Worm (Caenorhabditis elegans) whole organism, young adult: Measurements from ENCODE around the gene cdk-11.1.

Experiments used
- B0035.1 ChIP-seq: sonication (generic microtip); optimal IDR thresholded peaks from 2 replicates; lab custom pipeline; 2016; ENCODE audit warnings: missing genetic modification characterization, mild to moderate bottlenecking, missing compliant biosample characterization, missing genotype, missing genetic modification reagents
- F22D6.2 ChIP-seq: sonication (generic microtip); optimal IDR thresholded peaks from 2 replicates; lab custom pipeline; 2016; ENCODE audit warnings: mild to moderate bottlenecking, missing genetic modification characterization, missing compliant biosample characterization
- F33H1.4 ChIP-seq: fragments of 200-800 bp; sonication (Bioruptor generic); IDR thresholded peaks from 2 replicates; pipeline ENCODE4 v1.3.6; 2022; ENCODE audit warnings: missing genetic modification reagents, missing genetic modification characterization, missing compliant biosample characterization
- F52B5.7 ChIP-seq: sonication (generic microtip); optimal IDR thresholded peaks from 2 replicates; lab custom pipeline; 2016; ENCODE audit warnings: mild to moderate bottlenecking, missing genetic modification characterization, missing compliant biosample characterization
- T07F8.4 ChIP-seq: sonication (generic microtip); optimal IDR thresholded peaks from 2 replicates; lab custom pipeline; 2016; ENCODE audit warnings: mild to moderate bottlenecking, missing genetic modification characterization, moderate library complexity, missing compliant biosample characterization
- aptf-3 ChIP-seq: fragments of 200-800 bp; sonication (Bioruptor generic); IDR thresholded peaks from 2 replicates; pipeline ENCODE4 v1.3.6; 2022; ENCODE audit warnings: missing genetic modification characterization, missing compliant biosample characterization
- athp-1 ChIP-seq: sonication (generic microtip); optimal IDR thresholded peaks from 2 replicates; lab custom pipeline; 2017; ENCODE audit warnings: mild to moderate bottlenecking, missing genetic modification characterization, missing compliant biosample characterization
- attf-3 ChIP-seq: fragments of 200-800 bp; sonication (Bioruptor generic); conservative IDR thresholded peaks from 2 replicates; pipeline ENCODE4 v1.3.6; 2022; ENCODE audit warnings: missing genetic modification reagents, missing genetic modification characterization, missing compliant biosample characterization
- attf-5 ChIP-seq: fragments of 200-800 bp; sonication (Bioruptor generic); optimal IDR thresholded peaks from 2 replicates; lab custom pipeline; 2018; ENCODE audit warnings: mild to moderate bottlenecking, missing genetic modification characterization, missing compliant biosample characterization
- ceh-27 ChIP-seq: fragments of 200-800 bp; sonication (Bioruptor generic); optimal IDR thresholded peaks from 2 replicates; lab custom pipeline; 2018; ENCODE audit warnings: mild to moderate bottlenecking, missing genetic modification characterization, moderate library complexity, missing compliant biosample characterization
- ceh-79 ChIP-seq: sonication (generic microtip); optimal IDR thresholded peaks from 2 replicates; lab custom pipeline; 2017; ENCODE audit warnings: mild to moderate bottlenecking, missing genetic modification characterization, missing compliant biosample characterization
- chd-7 ChIP-seq: sonication (generic microtip); optimal IDR thresholded peaks from 2 replicates; lab custom pipeline; 2016; ENCODE audit warnings: mild to moderate bottlenecking, missing genetic modification characterization, moderate library complexity, missing compliant biosample characterization
- dpff-1 ChIP-seq: sonication (generic microtip); optimal IDR thresholded peaks from 2 replicates; lab custom pipeline; 2017; ENCODE audit warnings: mild to moderate bottlenecking, missing genetic modification characterization, missing compliant biosample characterization
- efl-1 ChIP-seq: fragments of 150-350 bp; optimal IDR thresholded peaks from 2 replicates; lab custom pipeline; 2014; ENCODE audit warnings: missing biosample characterization, missing genetic modification reagents, missing genetic modification characterization
- egrh-3 ChIP-seq: fragments of 200-800 bp; sonication (Bioruptor generic); IDR thresholded peaks from 2 replicates; pipeline ENCODE4 v1.3.6; 2022; ENCODE audit warnings: missing genetic modification reagents, missing genetic modification characterization, missing compliant biosample characterization
- ekl-4 ChIP-seq: fragments of 200-800 bp; sonication (Bioruptor generic); IDR thresholded peaks from 2 replicates; pipeline ENCODE4 v1.3.6; 2022; ENCODE audit warnings: missing genetic modification reagents, missing genetic modification characterization, missing compliant biosample characterization
- ets-4 ChIP-seq: fragments of 200-800 bp; sonication (Bioruptor generic); optimal IDR thresholded peaks from 2 replicates; lab custom pipeline; 2018; ENCODE audit warnings: mild to moderate bottlenecking, missing genetic modification characterization, missing compliant biosample characterization
- him-1 ChIP-seq: sonication (generic microtip); optimal IDR thresholded peaks from 2 replicates; lab custom pipeline; 2016; ENCODE audit warnings: missing genotype, missing genetic modification reagents, missing genetic modification characterization, missing compliant biosample characterization
- hmg-1.2 ChIP-seq: fragments of 200-800 bp; sonication (Bioruptor generic); IDR thresholded peaks from 2 replicates; pipeline ENCODE4 v1.3.6; 2022; ENCODE audit warnings: missing genetic modification reagents, missing genetic modification characterization, missing compliant biosample characterization
- hsf-1 ChIP-seq: fragments of 200-800 bp; sonication (Bioruptor generic); IDR thresholded peaks from 2 replicates; pipeline ENCODE4 v1.3.6; 2022; ENCODE audit warnings: missing genetic modification reagents, missing genetic modification characterization, missing compliant biosample characterization
- lin-26 ChIP-seq: fragments of 200-800 bp; sonication (Bioruptor generic); IDR thresholded peaks from 2 replicates; pipeline ENCODE4 v1.3.6; 2022; ENCODE audit warnings: missing genetic modification reagents, missing genetic modification characterization, missing compliant biosample characterization
- lin-40 ChIP-seq: sonication (generic microtip); optimal IDR thresholded peaks from 2 replicates; lab custom pipeline; 2016; ENCODE audit warnings: missing genetic modification characterization, mild to moderate bottlenecking, missing compliant biosample characterization, missing genotype, missing genetic modification reagents
- lin-54 ChIP-seq: fragments of 200-800 bp; sonication (Bioruptor generic); optimal IDR thresholded peaks from 2 replicates; lab custom pipeline; 2018; ENCODE audit warnings: mild to moderate bottlenecking, missing genetic modification characterization, missing compliant biosample characterization
- lsl-1 ChIP-seq: fragments of 200-800 bp; sonication (Bioruptor generic); optimal IDR thresholded peaks from 2 replicates; lab custom pipeline; 2018; ENCODE audit warnings: mild to moderate bottlenecking, missing genetic modification characterization, moderate library complexity, missing compliant biosample characterization
- lsy-27 ChIP-seq: sonication (generic microtip); optimal IDR thresholded peaks from 2 replicates; lab custom pipeline; 2017; ENCODE audit warnings: missing genetic modification characterization, mild to moderate bottlenecking, missing compliant biosample characterization, antibody characterized with exemption, missing genotype, borderline replicate concordance; ENCODE audit not compliant: insufficient read depth
- madf-6 ChIP-seq: fragments of 200-800 bp; sonication (Bioruptor generic); IDR thresholded peaks from 2 replicates; pipeline ENCODE4 v1.3.6; 2022; ENCODE audit warnings: missing genetic modification reagents, missing genetic modification characterization, missing compliant biosample characterization
- mxl-1 ChIP-seq: sonication (generic microtip); optimal IDR thresholded peaks from 2 replicates; lab custom pipeline; 2016; ENCODE audit warnings: missing genetic modification characterization, missing compliant biosample characterization
- nfya-2 ChIP-seq: fragments of 200-800 bp; sonication (Bioruptor generic); IDR thresholded peaks from 2 replicates; pipeline ENCODE4 v1.3.6; 2022; ENCODE audit warnings: missing genetic modification reagents, missing genetic modification characterization, missing compliant biosample characterization
- nhr-179 ChIP-seq: sonication (generic microtip); optimal IDR thresholded peaks from 2 replicates; lab custom pipeline; 2016; ENCODE audit warnings: mild to moderate bottlenecking, missing genetic modification characterization, missing compliant biosample characterization
- nhr-80 ChIP-seq: sonication (generic microtip); optimal IDR thresholded peaks from 2 replicates; lab custom pipeline; 2016; ENCODE audit warnings: missing genetic modification characterization, missing compliant biosample characterization
- repo-1 ChIP-seq: sonication (generic microtip); optimal IDR thresholded peaks from 2 replicates; lab custom pipeline; 2017; ENCODE audit warnings: mild to moderate bottlenecking, missing genetic modification characterization, missing compliant biosample characterization
- snpc-1.1 ChIP-seq: sonication (generic microtip); optimal IDR thresholded peaks from 2 replicates; lab custom pipeline; 2017; ENCODE audit warnings: missing genetic modification characterization, mild to moderate bottlenecking, missing compliant biosample characterization, antibody characterized with exemption, moderate library complexity, missing genotype, missing genetic modification reagents; ENCODE audit not compliant: insufficient read depth
- somi-1 ChIP-seq: fragments of 200-800 bp; sonication (Bioruptor generic); optimal IDR thresholded peaks from 2 replicates; lab custom pipeline; 2018; ENCODE audit warnings: mild to moderate bottlenecking, missing genetic modification characterization, missing compliant biosample characterization
- sptf-2 ChIP-seq: fragments of 200-800 bp; sonication (Bioruptor generic); optimal IDR thresholded peaks from 2 replicates; lab custom pipeline; 2018; ENCODE audit warnings: mild to moderate bottlenecking, missing genetic modification characterization, missing compliant biosample characterization
- tbp1 ChIP-seq: fragments of 200-800 bp; sonication (Bioruptor generic); optimal IDR thresholded peaks from 2 replicates; lab custom pipeline; 2018; ENCODE audit warnings: mild to moderate bottlenecking, missing genetic modification characterization, missing compliant biosample characterization
- xnd-1 ChIP-seq: sonication (generic microtip); optimal IDR thresholded peaks from 2 replicates; lab custom pipeline; 2016; ENCODE audit warnings: missing genotype, missing genetic modification reagents, missing genetic modification characterization, missing compliant biosample characterization
- ztf-22 ChIP-seq: fragments of 200-800 bp; sonication (Bioruptor generic); optimal IDR thresholded peaks from 2 replicates; lab custom pipeline; 2018; ENCODE audit warnings: mild to moderate bottlenecking, missing genetic modification characterization, moderate library complexity, missing compliant biosample characterization
- ztf-26 ChIP-seq: sonication (generic microtip); optimal IDR thresholded peaks from 2 replicates; lab custom pipeline; 2017; ENCODE audit warnings: missing genetic modification characterization, missing compliant biosample characterization
- ztf-6 ChIP-seq: fragments of 200-800 bp; sonication (Bioruptor generic); IDR thresholded peaks from 2 replicates; pipeline ENCODE4 v1.3.6; 2022; ENCODE audit warnings: missing genetic modification reagents, missing genetic modification characterization, missing compliant biosample characterization

cdk-11.1 gene

ce11 chrII:7699009-7699408, at the start of gene cdk-11.1, which contains the start of gene moa-2:
cdk-11.1 (plus strand) TSS chrII:7699235.
moa-2 (minus strand) TSS chrII:7699033.
- TF ChIP-seq ztf-6 (GFP tag; lab: Robert Waterston, UW) (no peak), lsl-1 (GFP tag; lab: Kevin White, UChicago) (peak; percentile 49), chd-7 (no peak), snpc-1.1 (tag; lab: Kevin White, UChicago) (no peak)

- no peak for TF ChIP-seq B0035.1 (tag; lab: Kevin White, UChicago)
- TF ChIP-seq egrh-3 (GFP tag; lab: Robert Waterston, UW): no peak
- TF ChIP-seq snpc-1.1 (tag; lab: Kevin White, UChicago): no peak
- TF ChIP-seq hsf-1 (GFP tag; lab: Robert Waterston, UW): no peak
- TF ChIP-seq ztf-22 (GFP tag; lab: Kevin White, UChicago): no peak
- no peak for TF ChIP-seq ztf-26 (tag; lab: Kevin White, UChicago)
- TF ChIP-seq nhr-179: no peak
- TF ChIP-seq F52B5.7: no peak
- no peak for TF ChIP-seq tbp1 (GFP tag; lab: Kevin White, UChicago)
- no peak for TF ChIP-seq xnd-1 (tag; lab: Kevin White, UChicago)
- no peak for TF ChIP-seq somi-1 (GFP tag; lab: Kevin White, UChicago)
- no peak for TF ChIP-seq aptf-3 (GFP tag; lab: Robert Waterston, UW)
- no peak for TF ChIP-seq lsy-27
- no peak for TF ChIP-seq F22D6.2 (tag; lab: Kevin White, UChicago)
- TF ChIP-seq lin-26 (GFP tag; lab: Robert Waterston, UW): no peak
- TF ChIP-seq ceh-79: no peak
- TF ChIP-seq lin-40 (tag; lab: Kevin White, UChicago): no peak
- no peak for TF ChIP-seq repo-1 (tag; lab: Kevin White, UChicago)
Observed at ce11 chrII:7651171-7651570, 47.9 kb upstream of the cdk-11.1 start, which contains the start of gene pde-4. pde-4 (minus strand) TSS chrII:7651246.

ce11 chrII:7662008-7662686, 36.9 kb upstream of the cdk-11.1 start, which contains the start of gene alfa-1:
alfa-1 (minus strand) TSS chrII:7662522.
- no peak for TF ChIP-seq him-1 (tag; lab: Kevin White, UChicago)
- peak; percentile 18 for TF ChIP-seq lin-54
- TF ChIP-seq efl-1 (GFP tag; lab: Kevin White, UChicago): no peak
- peak; percentile 27; the same call in 1 of the 2 replicates for TF ChIP-seq hmg-1.2 (GFP tag; lab: Robert Waterston, UW)
- TF ChIP-seq athp-1 (tag; lab: Kevin White, UChicago): no peak
- TF ChIP-seq nhr-179: no peak
- peak; percentile 61 for TF ChIP-seq attf-5
- TF ChIP-seq aptf-3 (GFP tag; lab: Robert Waterston, UW): no peak
- TF ChIP-seq nhr-80: peak; percentile 64
- TF ChIP-seq madf-6: 0 out of 2 replicates have a peak, but pooled peaks have one; percentile 16
- TF ChIP-seq ets-4 (GFP tag; lab: Kevin White, UChicago): no peak

DNA sequence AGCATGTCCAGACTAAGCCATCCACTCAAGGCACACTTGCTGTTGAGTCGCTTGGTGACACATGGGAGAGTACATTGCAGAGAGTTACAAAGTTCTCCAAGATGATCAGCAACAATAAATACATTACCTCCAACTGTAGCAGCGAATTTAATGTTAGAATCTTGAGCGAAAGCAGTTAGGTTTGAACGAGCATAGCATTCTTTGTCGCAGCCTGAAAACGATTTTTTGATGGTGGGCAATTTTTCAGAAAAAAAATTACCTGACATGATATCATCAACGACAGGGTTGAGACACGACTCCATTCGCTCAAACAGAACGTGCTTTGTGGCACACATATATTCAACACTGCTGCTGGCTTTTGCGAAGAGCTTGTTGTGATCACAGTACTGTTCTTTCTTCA, 36.0 kb upstream of the cdk-11.1 start:
- TF ChIP-seq hmg-1.2 (GFP tag; lab: Robert Waterston, UW) (no peak), ekl-4 (GFP tag; lab: Robert Waterston, UW) (no peak), nfya-2 (GFP tag; lab: Robert Waterston, UW) (no peak), F22D6.2 (tag; lab: Kevin White, UChicago) (no peak), somi-1 (GFP tag; lab: Kevin White, UChicago) (no peak), mxl-1 (tag; lab: Kevin White, UChicago) (no peak), T07F8.4 (tag; lab: Kevin White, UChicago) (no peak), dpff-1 (tag; lab: Kevin White, UChicago) (no peak), tbp1 (GFP tag; lab: Kevin White, UChicago) (no peak), ceh-27 (GFP tag; lab: Kevin White, UChicago) (no peak), attf-3 (GFP tag; lab: Robert Waterston, UW) (no peak), sptf-2 (GFP tag; lab: Kevin White, UChicago) (no peak), F33H1.4 (GFP tag; lab: Robert Waterston, UW) (no peak)
